5 worm cellular contexts compared by ENCODE assay signal in the genomic region with DNA sequence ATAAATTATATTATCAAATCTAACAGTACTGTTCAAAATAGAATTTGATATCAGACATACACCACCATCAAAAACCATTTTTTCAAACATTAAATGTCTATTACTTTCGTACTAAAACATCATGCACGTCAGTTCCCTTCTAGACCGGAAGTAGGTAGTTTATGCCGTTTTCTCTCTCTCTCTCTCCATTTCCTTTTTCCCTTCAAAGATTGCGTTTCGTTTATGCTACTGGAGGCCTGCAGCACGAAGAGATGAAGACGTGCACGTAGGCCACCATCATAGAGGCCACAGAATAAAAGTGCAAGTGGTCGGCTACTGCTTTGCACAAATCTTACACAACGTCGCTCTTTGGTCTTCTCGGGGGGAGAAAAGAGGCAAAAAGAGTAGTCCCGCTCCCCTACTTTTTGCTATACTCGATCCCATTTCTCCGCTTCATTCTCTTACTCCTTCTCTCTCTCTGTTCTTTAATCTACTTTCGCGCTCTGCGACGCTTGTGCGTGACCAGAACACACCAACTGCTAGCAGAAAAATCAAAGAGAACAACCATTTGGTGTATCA.
A peak's percentile ranks its signal among the peaks of the same experiment; 100 is the strongest.
TF ChIP-seq lines count a peak whose summit lies in the region.

No protein-coding gene starts in this region.

TF ChIP-seq in whole organism, L1 larva, 84 proteins besides CTCF, POLR2A, EP300 and RAD21 (continues in another document):
- TF ChIP-seq ceh-63 (GFP tag; optimal IDR thresholded peaks at IDR 0.05; lab: Kevin White, UChicago) (no peak), pax-3 (tag; optimal IDR thresholded peaks at IDR 0.05; lab: Kevin White, UChicago) (peak; percentile 4), lin-39 (tag; optimal IDR thresholded peaks at IDR 0.05; lab: Kevin White, UChicago) (no peak), rnt-1 (tag; optimal IDR thresholded peaks at IDR 0.05; lab: Kevin White, UChicago) (peak; percentile 84), aly-2 (tag; optimal IDR thresholded peaks at IDR 0.05; lab: Kevin White, UChicago) (no peak), fkh-8 (tag; optimal IDR thresholded peaks at IDR 0.05; lab: Kevin White, UChicago) (peak; percentile 83), snpc-4 (tag; optimal IDR thresholded peaks at IDR 0.05; lab: Kevin White, UChicago) (no peak), nhr-12 (tag; optimal IDR thresholded peaks at IDR 0.05; lab: Kevin White, UChicago) (no peak), fkh-10 (GFP tag; optimal IDR thresholded peaks at IDR 0.05; lab: Kevin White, UChicago) (peak; percentile 93), unc-130 (tag; optimal IDR thresholded peaks at IDR 0.05; lab: Kevin White, UChicago) (peak; percentile 51), ama-1 (optimal IDR thresholded peaks at IDR 0.05; lab: Kevin White, UChicago) (no peak), ztf-4 (tag; optimal IDR thresholded peaks at IDR 0.05; lab: Kevin White, UChicago) (peak; percentile 75), efl-1 (optimal IDR thresholded peaks at IDR 0.05; lab: Kevin White, UChicago) (peak in 1 of 2 experiments; percentile 22), efl-1 (GFP tag; optimal IDR thresholded peaks at IDR 0.05 in 1 of 2; lab: Kevin White, UChicago) (no peak), egl-13 (tag; optimal IDR thresholded peaks at IDR 0.05; lab: Kevin White, UChicago) (peak; percentile 86), unc-62 (GFP tag; optimal IDR thresholded peaks at IDR 0.05; lab: Kevin White, UChicago) (no peak), zip-4 (GFP tag; optimal IDR thresholded peaks at IDR 0.05; lab: Kevin White, UChicago) (no peak)

TF ChIP-seq in whole organism, L3 larva, 47 proteins besides CTCF, POLR2A, EP300 and RAD21 (continues in another document):
- TF ChIP-seq nhr-237 (tag; optimal IDR thresholded peaks at IDR 0.05; lab: Kevin White, UChicago) (no peak), elt-3 (tag; optimal IDR thresholded peaks at IDR 0.05; lab: Kevin White, UChicago) (peak in 1 of 3 experiments; percentile 59), fkh-10 (GFP tag; optimal IDR thresholded peaks at IDR 0.05; lab: Kevin White, UChicago) (peak; percentile 73), egl-27 (tag; optimal IDR thresholded peaks at IDR 0.05; lab: Kevin White, UChicago) (peak; percentile 12), ZK546.5 (tag; optimal IDR thresholded peaks at IDR 0.05; lab: Kevin White, UChicago) (no peak), egl-5 (tag; optimal IDR thresholded peaks at IDR 0.05; lab: Kevin White, UChicago) (peak; percentile 22), eor-1 (tag; optimal IDR thresholded peaks at IDR 0.05; lab: Kevin White, UChicago) (no peak), nhr-77 (tag; optimal IDR thresholded peaks at IDR 0.05; lab: Kevin White, UChicago) (no peak), pha-4 (tag; optimal IDR thresholded peaks at IDR 0.05; lab: Kevin White, UChicago) (peak; percentile 70), lin-39 (tag; optimal IDR thresholded peaks at IDR 0.05; lab: Kevin White, UChicago) (peak; percentile 89), nhr-43 (tag; optimal IDR thresholded peaks at IDR 0.05; lab: Kevin White, UChicago; ENCODE audit: poor library complexity, severe bottlenecking) (peak; percentile 52), fos-1 (tag; optimal IDR thresholded peaks at IDR 0.05; lab: Kevin White, UChicago) (peak; percentile 15), lin-15B (tag; optimal IDR thresholded peaks at IDR 0.05; lab: Kevin White, UChicago) (peak; percentile 4), fkh-2 (tag; optimal IDR thresholded peaks at IDR 0.05; lab: Kevin White, UChicago) (no peak), ceh-28 (tag; optimal IDR thresholded peaks at IDR 0.05; lab: Kevin White, UChicago) (peak; percentile 39), nhr-11 (tag; optimal IDR thresholded peaks at IDR 0.05; lab: Kevin White, UChicago) (peak; percentile 61), nhr-28 (tag; optimal IDR thresholded peaks at IDR 0.05; lab: Kevin White, UChicago) (no peak)

TF ChIP-seq in whole organism, early embryonic, 17 proteins besides CTCF, POLR2A, EP300 and RAD21:
- TF ChIP-seq ama-1 (optimal IDR thresholded peaks at IDR 0.05; lab: Kevin White, UChicago) (no peak), F13C5.2 (tag; optimal IDR thresholded peaks at IDR 0.05; lab: Kevin White, UChicago) (peak; percentile 12), aly-1 (tag; optimal IDR thresholded peaks at IDR 0.05; lab: Kevin White, UChicago) (no peak)

TF ChIP-seq in whole organism, midembryonic, 9 proteins besides CTCF, POLR2A, EP300 and RAD21:
- TF ChIP-seq flt-1 (GFP tag; IDR thresholded peaks at IDR 0.05; lab: Robert Waterston, UW) (no peak), ztf-29 (GFP tag; IDR thresholded peaks at IDR 0.05; lab: Robert Waterston, UW) (peak; percentile 52; the same call in 1 of the 2 replicates)

TF ChIP-seq in whole organism, young adult, 124 proteins besides CTCF, POLR2A, EP300 and RAD21 (continues in another document):
- no peak for TF ChIP-seq ceh-58 (GFP tag; IDR thresholded peaks at IDR 0.05; lab: Robert Waterston, UW)
- peak; percentile 48 for TF ChIP-seq ztf-22 (GFP tag; optimal IDR thresholded peaks at IDR 0.05; lab: Kevin White, UChicago)
- no peak for TF ChIP-seq F55B11.4 (tag; optimal IDR thresholded peaks at IDR 0.05; lab: Kevin White, UChicago; ENCODE audit: borderline replicate concordance, insufficient read depth)
- no peak for TF ChIP-seq ztf-25 (GFP tag; IDR thresholded peaks at IDR 0.05; lab: Robert Waterston, UW)
- no peak for TF ChIP-seq snpc-3.4 (tag; optimal IDR thresholded peaks at IDR 0.05; lab: Kevin White, UChicago)
- no peak for TF ChIP-seq lag-1 (GFP tag; IDR thresholded peaks at IDR 0.05; lab: Robert Waterston, UW)
- TF ChIP-seq him-1 (tag; optimal IDR thresholded peaks at IDR 0.05; lab: Kevin White, UChicago): no peak
- no peak for TF ChIP-seq madf-8 (GFP tag; conservative IDR thresholded peaks at IDR 0.05; lab: Robert Waterston, UW)
- TF ChIP-seq ceh-27 (GFP tag; optimal IDR thresholded peaks at IDR 0.05; lab: Kevin White, UChicago): no peak
- no peak for TF ChIP-seq xnd-1 (tag; optimal IDR thresholded peaks at IDR 0.05; lab: Kevin White, UChicago)
- TF ChIP-seq C17E4.6 (GFP tag; IDR thresholded peaks at IDR 0.05; lab: Robert Waterston, UW): no peak
- peak; percentile 23 for TF ChIP-seq zim-3 (tag; optimal IDR thresholded peaks at IDR 0.05; lab: Kevin White, UChicago)
- TF ChIP-seq madf-10 (tag; optimal IDR thresholded peaks at IDR 0.05; lab: Kevin White, UChicago): no peak
- no peak for TF ChIP-seq B0336.3 (GFP tag; IDR thresholded peaks at IDR 0.05; lab: Robert Waterston, UW)
- no peak for TF ChIP-seq bed-2 (GFP tag; IDR thresholded peaks at IDR 0.05; lab: Robert Waterston, UW)
- TF ChIP-seq hrde-1 (tag; optimal IDR thresholded peaks at IDR 0.05; lab: Kevin White, UChicago; ENCODE audit: borderline replicate concordance): no peak
- no peak for TF ChIP-seq F37B4.10 (GFP tag; IDR thresholded peaks at IDR 0.05; lab: Robert Waterston, UW)
- TF ChIP-seq atf-7 (tag; optimal IDR thresholded peaks at IDR 0.05; lab: Kevin White, UChicago): peak; percentile 27
- no peak for TF ChIP-seq nhr-179 (tag; optimal IDR thresholded peaks at IDR 0.05; lab: Kevin White, UChicago)
- TF ChIP-seq cebp-1 (GFP tag; IDR thresholded peaks at IDR 0.05; lab: Robert Waterston, UW): no peak
- TF ChIP-seq cebp-1 (tag; optimal IDR thresholded peaks at IDR 0.05; lab: Kevin White, UChicago): peak; percentile 65
- no peak for TF ChIP-seq attf-5 (GFP tag; optimal IDR thresholded peaks at IDR 0.05; lab: Kevin White, UChicago)
- 0 out of 2 replicates have a peak, but pooled peaks have one; percentile 9 for TF ChIP-seq egrh-3 (GFP tag; IDR thresholded peaks at IDR 0.05; lab: Robert Waterston, UW)
- TF ChIP-seq D2030.7 (GFP tag; IDR thresholded peaks at IDR 0.05; lab: Robert Waterston, UW): no peak
- TF ChIP-seq sptf-2 (GFP tag; optimal IDR thresholded peaks at IDR 0.05; lab: Kevin White, UChicago): no peak
- peak; percentile 36; the same call in 1 of the 2 replicates for TF ChIP-seq mcd-1 (GFP tag; IDR thresholded peaks at IDR 0.05; lab: Robert Waterston, UW)
- TF ChIP-seq lin-35 (GFP tag; optimal IDR thresholded peaks at IDR 0.05; lab: Kevin White, UChicago): no peak
- TF ChIP-seq ceh-91 (GFP tag; IDR thresholded peaks at IDR 0.05; lab: Robert Waterston, UW): no peak
- TF ChIP-seq attf-6 (GFP tag; IDR thresholded peaks at IDR 0.05; lab: Robert Waterston, UW): no peak
- TF ChIP-seq ztf-26 (tag; optimal IDR thresholded peaks at IDR 0.05; lab: Kevin White, UChicago): no peak
- no peak for TF ChIP-seq T07F8.4 (tag; optimal IDR thresholded peaks at IDR 0.05; lab: Kevin White, UChicago)
- no peak for TF ChIP-seq nhr-27 (tag; optimal IDR thresholded peaks at IDR 0.05; lab: Kevin White, UChicago)
- no peak for TF ChIP-seq gei-17 (GFP tag; optimal IDR thresholded peaks at IDR 0.05; lab: Kevin White, UChicago)
- TF ChIP-seq mel-28 (tag; optimal IDR thresholded peaks at IDR 0.05; lab: Kevin White, UChicago; ENCODE audit: borderline replicate concordance): no peak
- TF ChIP-seq lir-1 (GFP tag; conservative IDR thresholded peaks at IDR 0.05; lab: Robert Waterston, UW): no peak
- TF ChIP-seq Y56A3A.18 (GFP tag; IDR thresholded peaks at IDR 0.05; lab: Robert Waterston, UW): no peak
- no peak for TF ChIP-seq die-1 (tag; optimal IDR thresholded peaks at IDR 0.05; lab: Kevin White, UChicago)
- TF ChIP-seq F49E8.2 (tag; optimal IDR thresholded peaks at IDR 0.05; lab: Kevin White, UChicago; ENCODE audit: insufficient read depth): no peak
- TF ChIP-seq let-607 (tag; optimal IDR thresholded peaks at IDR 0.05; lab: Kevin White, UChicago): no peak
- TF ChIP-seq hmg-20 (GFP tag; IDR thresholded peaks at IDR 0.05; lab: Robert Waterston, UW): no peak
- TF ChIP-seq Y67H2A.10 (GFP tag; conservative IDR thresholded peaks at IDR 0.05; lab: Robert Waterston, UW): no peak
- TF ChIP-seq lsl-1 (GFP tag; optimal IDR thresholded peaks at IDR 0.05; lab: Kevin White, UChicago): no peak
- no peak for TF ChIP-seq pha-4 (tag; optimal IDR thresholded peaks at IDR 0.05; lab: Kevin White, UChicago)
- no peak for TF ChIP-seq efl-1 (GFP tag; optimal IDR thresholded peaks at IDR 0.05; lab: Kevin White, UChicago)
- TF ChIP-seq tlf-1 (GFP tag; optimal IDR thresholded peaks at IDR 0.05; lab: Kevin White, UChicago): no peak
- TF ChIP-seq aptf-2 (GFP tag; conservative IDR thresholded peaks at IDR 0.05; lab: Robert Waterston, UW): no peak
- TF ChIP-seq rpc-1 (optimal IDR thresholded peaks at IDR 0.05; lab: Kevin White, UChicago): no peak
- TF ChIP-seq rpc-1 (tag; optimal IDR thresholded peaks at IDR 0.05; lab: Kevin White, UChicago): no peak
- no peak for TF ChIP-seq snpc-1.1 (tag; optimal IDR thresholded peaks at IDR 0.05; lab: Kevin White, UChicago; ENCODE audit: insufficient read depth)
- no peak for TF ChIP-seq F10E7.11 (tag; optimal IDR thresholded peaks at IDR 0.05; lab: Kevin White, UChicago)
- TF ChIP-seq ceh-79 (tag; optimal IDR thresholded peaks at IDR 0.05; lab: Kevin White, UChicago): no peak
- no peak for TF ChIP-seq bed-1 (GFP tag; IDR thresholded peaks at IDR 0.05; lab: Robert Waterston, UW)
